Worm (Caenorhabditis elegans) whole organism, mixed stage, embryonic: Measurements from ENCODE around the gene F41G3.3.

Source experiments
- blmp-1 ChIP-seq: fragments of 150-350 bp; optimal IDR thresholded peaks from 2 replicates; lab custom pipeline; 2014; ENCODE audit warnings: missing biosample characterization, missing genetic modification characterization
- ceh-83 ChIP-seq: fragments of 200-800 bp; sonication (Bioruptor generic); optimal IDR thresholded peaks from 2 replicates; lab custom pipeline; 2018; ENCODE audit warnings: mild to moderate bottlenecking, missing genetic modification characterization, missing compliant biosample characterization
- lsy-2 ChIP-seq: fragments of 150-350 bp; optimal IDR thresholded peaks from 2 replicates; lab custom pipeline; 2014; ENCODE audit warnings: missing biosample characterization, missing genetic modification characterization
- nhr-76 ChIP-seq: sonication (generic microtip); optimal IDR thresholded peaks from 2 replicates; lab custom pipeline; 2017; ENCODE audit warnings: missing biosample characterization, missing genetic modification characterization
- unc-62 ChIP-seq: fragments of 150-350 bp; optimal IDR thresholded peaks from 2 replicates; lab custom pipeline; 2014; ENCODE audit warnings: missing biosample characterization, missing genetic modification reagents, missing genetic modification characterization

- TF ChIP-seq unc-62 (GFP tag; lab: Kevin White, UChicago) (no peak), nhr-76 (tag; lab: Kevin White, UChicago) (no peak), lsy-2 (tag; lab: Kevin White, UChicago) (no peak), blmp-1 (tag; lab: Kevin White, UChicago) (no peak), ceh-83 (GFP tag; lab: Kevin White, UChicago) (no peak)
Observed at ce11 chrII:6721581-6721980, 34.8 kb upstream of the F41G3.3 start.
